Worm (Caenorhabditis elegans) whole organism, midembryonic: Measurements from ENCODE around the gene acdh-7.

Source experiments
- T22C8.4 ChIP-seq: fragments of 200-800 bp; sonication (Bioruptor generic); IDR thresholded peaks from 2 replicates; pipeline ENCODE4 v1.3.6; 2022; ENCODE audit warnings: missing genetic modification characterization, missing compliant biosample characterization
- cog-1 ChIP-seq: sonication (generic microtip); optimal IDR thresholded peaks from 2 replicates; lab custom pipeline; 2016; ENCODE audit warnings: missing genetic modification characterization, missing compliant biosample characterization
- flt-1 ChIP-seq: fragments of 200-800 bp; sonication (Bioruptor generic); IDR thresholded peaks from 2 replicates; pipeline ENCODE4 v1.3.6; 2022; ENCODE audit warnings: missing genetic modification characterization, missing compliant biosample characterization
- klf-2 ChIP-seq: fragments of 200-800 bp; sonication (Bioruptor generic); conservative IDR thresholded peaks from 2 replicates; pipeline ENCODE4 v1.3.6; 2022; ENCODE audit warnings: missing genetic modification reagents, missing genetic modification characterization, missing compliant biosample characterization
- med-1 ChIP-seq: sonication (generic microtip); optimal IDR thresholded peaks from 2 replicates; lab custom pipeline; 2017; ENCODE audit warnings: missing genetic modification characterization, mild to moderate bottlenecking, missing compliant biosample characterization, antibody characterized with exemption, missing genetic modification reagents; ENCODE audit not compliant: insufficient read depth
- ref-1 ChIP-seq: fragments of 200-800 bp; sonication (Bioruptor generic); conservative IDR thresholded peaks from 2 replicates; pipeline ENCODE4 v1.3.6; 2022; ENCODE audit warnings: missing genetic modification reagents, missing genetic modification characterization, missing compliant biosample characterization
- tab-1 ChIP-seq: fragments of 200-800 bp; sonication (Bioruptor generic); IDR thresholded peaks from 2 replicates; pipeline ENCODE4 v1.3.6; 2022; ENCODE audit warnings: missing genetic modification characterization, missing compliant biosample characterization
- ztf-29 ChIP-seq: fragments of 200-800 bp; sonication (Bioruptor generic); IDR thresholded peaks from 2 replicates; pipeline ENCODE4 v1.3.6; 2022; ENCODE audit warnings: missing genetic modification reagents, missing genetic modification characterization, missing compliant biosample characterization

- no peak for TF ChIP-seq flt-1 (GFP tag; lab: Robert Waterston, UW)
- TF ChIP-seq tab-1 (GFP tag; lab: Robert Waterston, UW), result no peak
- no peak for TF ChIP-seq T22C8.4 (GFP tag; lab: Robert Waterston, UW)
- TF ChIP-seq med-1, result no peak
- TF ChIP-seq cog-1 (tag; lab: Kevin White, UChicago), result no peak
- TF ChIP-seq ztf-29 (GFP tag; lab: Robert Waterston, UW), result no peak
- TF ChIP-seq ref-1 (GFP tag; lab: Robert Waterston, UW), result no peak
- no peak for TF ChIP-seq klf-2 (GFP tag; lab: Robert Waterston, UW)
Measured at ce11 chrX:17203399-17203798, 13.5 kb downstream of the acdh-7 start.
